Fruit fly (Drosophila melanogaster): ENCODE data around the gene mus312.
A peak's percentile ranks its signal among the peaks of the same experiment; 100 is the strongest.

dm6 chr3L:7344965-7345427, 16.1 kb downstream of the mus312 start, which contains the start of gene Cln7:
- TF ChIP-seq CG8478 (optimal IDR thresholded peaks at IDR 0.05), result no peak
- peak; percentile 12 for TF ChIP-seq Dll (optimal IDR thresholded peaks at IDR 0.05)
- TF ChIP-seq pan (optimal IDR thresholded peaks at IDR 0.05), result no peak
- no peak for TF ChIP-seq usp (GFP tag; optimal IDR thresholded peaks at IDR 0.05)

Measured in whole organism.